Fruit fly (Drosophila melanogaster) whole organism, prepupa: Measurements from ENCODE around the gene CG8173.

Experiments
- CG10669 ChIP-seq: fragments of 200-800 bp; sonication (Bioruptor generic); optimal IDR thresholded peaks from 3 replicates; lab custom pipeline; 2018; ENCODE audit warnings: missing biosample characterization, mild to moderate bottlenecking, missing genetic modification characterization, moderate library complexity
- CG11762 ChIP-seq: fragments of 200-800 bp; sonication (Bioruptor generic); optimal IDR thresholded peaks from 3 replicates; lab custom pipeline; 2016; ENCODE audit warnings: missing biosample characterization, missing genetic modification characterization; ENCODE audit not compliant: insufficient read depth
- CG15336 ChIP-seq: fragments of 200-800 bp; sonication (Bioruptor generic); IDR thresholded peaks from 2 replicates; pipeline ENCODE4 v1.3.6; 2022; ENCODE audit warnings: missing biosample characterization, missing genetic modification characterization
- CG16779 ChIP-seq: fragments of 200-800 bp; sonication (Bioruptor generic); optimal IDR thresholded peaks from 3 replicates; lab custom pipeline; 2017; ENCODE audit warnings: missing biosample characterization, mild to moderate bottlenecking, missing genetic modification characterization
- CG3032 ChIP-seq: fragments of 200-800 bp; optimal IDR thresholded peaks from 2 replicates; lab custom pipeline; 2019; ENCODE audit warnings: missing biosample characterization, mild to moderate bottlenecking, missing genetic modification characterization, moderate library complexity
- CG31627 ChIP-seq: fragments of 200-800 bp; sonication (Bioruptor generic); optimal IDR thresholded peaks from 3 replicates; lab custom pipeline; 2016; ENCODE audit warnings: missing biosample characterization, missing genetic modification characterization
- CG32006 ChIP-seq: fragments of 200-800 bp; sonication (Bioruptor generic); optimal IDR thresholded peaks from 3 replicates; lab custom pipeline; 2017; ENCODE audit warnings: missing biosample characterization, mild to moderate bottlenecking, missing genetic modification characterization
- CG34406 ChIP-seq: fragments of 200-800 bp; sonication (Bioruptor generic); optimal IDR thresholded peaks from 3 replicates; lab custom pipeline; 2016; ENCODE audit warnings: missing biosample characterization, missing genetic modification characterization
- CG3919 ChIP-seq: fragments of 200-800 bp; sonication (Bioruptor generic); optimal IDR thresholded peaks from 3 replicates; lab custom pipeline; 2016; ENCODE audit warnings: missing biosample characterization, missing genetic modification characterization
- CG4318 ChIP-seq: fragments of 200-800 bp; sonication (Bioruptor generic); optimal IDR thresholded peaks from 3 replicates; lab custom pipeline; 2017; ENCODE audit warnings: missing biosample characterization, mild to moderate bottlenecking, missing genetic modification characterization
- CG6276 ChIP-seq: fragments of 200-800 bp; sonication (Bioruptor generic); optimal IDR thresholded peaks from 2 replicates; lab custom pipeline; 2017; ENCODE audit warnings: missing biosample characterization, mild to moderate bottlenecking, missing genetic modification characterization
- CG6792 ChIP-seq: fragments of 200-800 bp; sonication (Bioruptor generic); optimal IDR thresholded peaks from 3 replicates; lab custom pipeline; 2016; ENCODE audit warnings: missing biosample characterization, missing genetic modification characterization
- CG6808 ChIP-seq: fragments of 200-800 bp; sonication (Bioruptor generic); optimal IDR thresholded peaks from 3 replicates; lab custom pipeline; 2017; ENCODE audit warnings: missing biosample characterization, missing genetic modification characterization, mild to moderate bottlenecking, moderate library complexity, missing genetic modification reagents
- CG6854 ChIP-seq: fragments of 200-800 bp; sonication (Bioruptor generic); optimal IDR thresholded peaks from 2 replicates; lab custom pipeline; 2017; ENCODE audit warnings: missing biosample characterization, mild to moderate bottlenecking, missing genetic modification characterization
- CG7368 ChIP-seq: fragments of 200-800 bp; sonication (Bioruptor generic); optimal IDR thresholded peaks from 3 replicates; lab custom pipeline; 2016; ENCODE audit warnings: missing biosample characterization, missing genetic modification characterization
- CG8119 ChIP-seq: fragments of 200-800 bp; sonication (Bioruptor generic); IDR thresholded peaks from 3 replicates; pipeline ENCODE4 v1.3.6; 2022; ENCODE audit warnings: missing biosample characterization, missing genetic modification characterization
- Eip75B ChIP-seq: fragments of 200-800 bp; sonication (Bioruptor generic); optimal IDR thresholded peaks from 3 replicates; lab custom pipeline; 2016; ENCODE audit warnings: missing biosample characterization, missing genetic modification characterization
- Eip78C ChIP-seq: fragments of 200-800 bp; sonication (Bioruptor generic); peaks from one replicate; lab custom pipeline; 2016; ENCODE audit warnings: missing biosample characterization, missing genetic modification characterization
- Eip93F ChIP-seq: fragments of 200-800 bp; sonication (Bioruptor generic); optimal IDR thresholded peaks from 2 replicates; lab custom pipeline; 2016; ENCODE audit warnings: missing biosample characterization, mild to moderate bottlenecking, missing genetic modification characterization
- Ets96B ChIP-seq: fragments of 200-800 bp; optimal IDR thresholded peaks from 2 replicates; lab custom pipeline; 2019; ENCODE audit warnings: missing biosample characterization, mild to moderate bottlenecking, missing genetic modification characterization, moderate library complexity
- Gug ChIP-seq: fragments of 200-800 bp; sonication (Bioruptor generic); IDR thresholded peaks from 2 replicates; pipeline ENCODE4 v1.3.6; 2022; ENCODE audit warnings: missing biosample characterization, missing genetic modification characterization
- Hr38 ChIP-seq: sonication (Bioruptor generic); optimal IDR thresholded peaks from 2 replicates; lab custom pipeline; 2016; ENCODE audit warnings: missing biosample characterization, missing genetic modification characterization
- Hr39 ChIP-seq: fragments of 200-800 bp; sonication (Bioruptor generic); optimal IDR thresholded peaks from 2 replicates; lab custom pipeline; 2016; ENCODE audit warnings: missing biosample characterization, missing genetic modification characterization
- Hr4 ChIP-seq: fragments of 200-800 bp; sonication (Bioruptor generic); optimal IDR thresholded peaks from 3 replicates; lab custom pipeline; 2016; ENCODE audit warnings: missing biosample characterization, missing genetic modification characterization
- OdsH ChIP-seq: fragments of 200-800 bp; sonication (Bioruptor generic); optimal IDR thresholded peaks from 3 replicates; lab custom pipeline; 2016; ENCODE audit warnings: missing biosample characterization, missing genetic modification characterization
- achi ChIP-seq: fragments of 200-800 bp; sonication (Bioruptor generic); optimal IDR thresholded peaks from 3 replicates; lab custom pipeline; 2016; ENCODE audit warnings: missing biosample characterization, missing genetic modification characterization
- acj6 ChIP-seq: fragments of 200-800 bp; sonication (Bioruptor generic); optimal IDR thresholded peaks from 3 replicates; lab custom pipeline; 2016; ENCODE audit warnings: missing biosample characterization, missing genetic modification characterization
- cyc ChIP-seq: fragments of 200-800 bp; sonication (Bioruptor generic); optimal IDR thresholded peaks from 3 replicates; lab custom pipeline; 2016; ENCODE audit warnings: missing biosample characterization, missing genetic modification characterization
- dsx ChIP-seq: fragments of 200-800 bp; optimal IDR thresholded peaks from 3 replicates; lab custom pipeline; 2019; ENCODE audit warnings: missing biosample characterization, mild to moderate bottlenecking, missing genetic modification characterization, moderate library complexity; ENCODE audit not compliant: poor library complexity, severe bottlenecking
- eg ChIP-seq: fragments of 200-800 bp; sonication (Bioruptor generic); IDR thresholded peaks from 3 replicates; pipeline ENCODE4 v1.3.6; 2022; ENCODE audit warnings: missing biosample characterization, missing genetic modification characterization
- fd59A ChIP-seq: fragments of 200-800 bp; sonication (Bioruptor generic); optimal IDR thresholded peaks from 2 replicates; lab custom pipeline; 2017; ENCODE audit warnings: missing biosample characterization, mild to moderate bottlenecking, missing genetic modification characterization, missing genetic modification reagents
- fd85E ChIP-seq: fragments of 200-800 bp; sonication (Bioruptor generic); optimal IDR thresholded peaks from 3 replicates; lab custom pipeline; 2016; ENCODE audit warnings: missing biosample characterization, missing genetic modification characterization
- net ChIP-seq: fragments of 200-800 bp; sonication (Bioruptor generic); optimal IDR thresholded peaks from 3 replicates; lab custom pipeline; 2016; ENCODE audit warnings: missing biosample characterization, missing genetic modification characterization
- pdm3 ChIP-seq: fragments of 200-800 bp; sonication (Bioruptor generic); optimal IDR thresholded peaks from 3 replicates; lab custom pipeline; 2016; ENCODE audit warnings: missing biosample characterization, missing genetic modification characterization
- salr ChIP-seq, 2 experiments: fragments of 200-800 bp; sonication (Bioruptor generic); optimal IDR thresholded peaks; 3 replicates each; lab custom pipeline; 2016 to 2018; ENCODE audit warnings: missing biosample characterization in 2 of 2, missing genetic modification characterization in 2 of 2, mild to moderate bottlenecking in 1 of 2
- spab ChIP-seq: fragments of 200-800 bp; sonication (Bioruptor generic); optimal IDR thresholded peaks from 2 replicates; lab custom pipeline; 2017; ENCODE audit warnings: missing biosample characterization, mild to moderate bottlenecking, missing genetic modification characterization, missing genetic modification reagents
- ss ChIP-seq, 2 experiments: fragments of 200-800 bp; sonication (Bioruptor generic); optimal IDR thresholded peaks; 2 replicates in 1 of 2; 3 replicates in 1 of 2; lab custom pipeline; 2017 to 2018; ENCODE audit warnings: mild to moderate bottlenecking in 2 of 2, missing biosample characterization in 2 of 2, missing genetic modification characterization in 2 of 2, moderate library complexity in 1 of 2
- svp ChIP-seq: fragments of 200-800 bp; sonication (Bioruptor generic); peaks from one replicate; lab custom pipeline; 2016; ENCODE audit warnings: missing biosample characterization, missing genetic modification characterization
- topi ChIP-seq: fragments of 200-800 bp; sonication (Bioruptor generic); optimal IDR thresholded peaks from 3 replicates; lab custom pipeline; 2016; ENCODE audit warnings: missing biosample characterization, missing genetic modification characterization

CG8173 gene

dm6 chrX:17686179-17686578 lies 23.3 kb downstream of the CG8173 start:
- TF ChIP-seq OdsH (GFP tag; lab: Kevin White, UChicago) (peak; percentile 23), CG4318 (GFP tag; lab: Kevin White, UChicago) (peak; percentile 29), salr (GFP tag; optimal IDR thresholded peaks at IDR 0.05; lab: Kevin White, UChicago) (peak in 1 of 2 experiments; percentile 16), ss (GFP tag; optimal IDR thresholded peaks at IDR 0.05; lab: Kevin White, UChicago) (peak; percentile 14 to 53), Hr39 (GFP tag; lab: Kevin White, UChicago) (no peak), CG7368 (GFP tag; lab: Kevin White, UChicago) (no peak), fd59A (GFP tag; lab: Kevin White, UChicago) (peak; percentile 27), CG3919 (GFP tag; lab: Kevin White, UChicago) (peak; percentile 37), fd85E (GFP tag; lab: Kevin White, UChicago) (no peak), CG31627 (GFP tag; lab: Kevin White, UChicago) (no peak), Gug (GFP tag; lab: Robert Waterston, UW) (0 out of 2 replicates have a peak, but pooled peaks have one; percentile 14), CG16779 (tag; lab: Kevin White, UChicago) (peak; percentile 35), CG11762 (GFP tag; lab: Kevin White, UChicago) (no peak), Eip93F (GFP tag; lab: Kevin White, UChicago) (no peak), Hr4 (peak; percentile 44), CG32006 (GFP tag; lab: Kevin White, UChicago) (peak; percentile 60), CG3032 (tag; lab: Kevin White, UChicago) (peak; percentile 41), spab (GFP tag; lab: Kevin White, UChicago) (peak; percentile 21), svp (GFP tag; lab: Kevin White, UChicago) (peak; percentile 55), CG15336 (0 out of 2 replicates have a peak, but pooled peaks have one; percentile 17), pdm3 (GFP tag; lab: Kevin White, UChicago) (peak; percentile 2), CG8119 (GFP tag; lab: Robert Waterston, UW) (peak; percentile 48; the same call in 2 of the 3 replicates), CG6276 (peak; percentile 66), Hr38 (GFP tag; lab: Kevin White, UChicago) (no peak), CG10669 (GFP tag; lab: Kevin White, UChicago) (peak; percentile 41), net (GFP tag; lab: Kevin White, UChicago) (peak; percentile 19), CG6792 (GFP tag; lab: Kevin White, UChicago) (no peak), CG6808 (GFP tag; lab: Kevin White, UChicago) (peak; percentile 52), dsx (peak; percentile 22), Eip78C (GFP tag; lab: Kevin White, UChicago) (peak; percentile 82), Ets96B (tag; lab: Kevin White, UChicago) (peak; percentile 26), eg (GFP tag; lab: Robert Waterston, UW) (0 out of 3 replicates have a peak, but pooled peaks have one; percentile 33), acj6 (GFP tag; lab: Kevin White, UChicago) (peak; percentile 53)

DNA sequence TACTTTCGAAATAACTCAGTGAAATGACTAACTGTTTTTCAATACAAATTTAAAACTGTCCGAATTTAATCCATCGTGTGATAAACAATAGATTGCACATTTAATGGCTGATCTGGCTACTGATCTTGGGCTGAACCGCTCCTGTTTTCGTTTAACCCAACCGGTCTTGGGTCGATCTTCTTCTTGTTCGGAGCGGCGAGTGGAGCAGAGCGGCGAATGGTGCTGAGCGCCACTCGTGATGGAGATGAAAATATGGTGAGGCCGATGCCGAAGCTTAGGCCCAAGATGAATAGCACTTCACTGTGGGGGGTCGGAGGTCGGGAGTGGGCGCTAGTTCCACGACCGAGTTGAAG lies 26.0 kb downstream of the CG8173 start:
- no peak for TF ChIP-seq CG34406
- no peak for TF ChIP-seq cyc
- TF ChIP-seq CG7368 (GFP tag; lab: Kevin White, UChicago), result no peak
- no peak for TF ChIP-seq pdm3 (GFP tag; lab: Kevin White, UChicago)
- TF ChIP-seq CG10669 (GFP tag; lab: Kevin White, UChicago), result no peak
- TF ChIP-seq Hr4, result no peak
- no peak for TF ChIP-seq Eip75B (GFP tag; lab: Kevin White, UChicago)
- TF ChIP-seq acj6 (GFP tag; lab: Kevin White, UChicago), result no peak
- no peak for TF ChIP-seq CG4318 (GFP tag; lab: Kevin White, UChicago)
- TF ChIP-seq achi (GFP tag; lab: Kevin White, UChicago), result no peak
- no peak for TF ChIP-seq topi (GFP tag; lab: Kevin White, UChicago)
- no peak for TF ChIP-seq CG6792 (GFP tag; lab: Kevin White, UChicago)
- TF ChIP-seq CG6854 (GFP tag; lab: Kevin White, UChicago), result no peak
- TF ChIP-seq CG32006 (GFP tag; lab: Kevin White, UChicago), result no peak
- TF ChIP-seq, all 60 proteins: peak for 0
